Worm (Caenorhabditis elegans): ENCODE results near the gene lron-13.

- TF ChIP-seq T22C8.4 (GFP tag; IDR thresholded peaks at IDR 0.05) (no peak), flt-1 (GFP tag; IDR thresholded peaks at IDR 0.05) (no peak), ztf-29 (GFP tag; IDR thresholded peaks at IDR 0.05) (no peak), klf-2 (GFP tag; conservative IDR thresholded peaks at IDR 0.05) (no peak), tab-1 (GFP tag; IDR thresholded peaks at IDR 0.05) (no peak), med-1 (GFP tag; optimal IDR thresholded peaks at IDR 0.05; ENCODE audit: insufficient read depth) (no peak), cog-1 (tag; optimal IDR thresholded peaks at IDR 0.05) (no peak), ref-1 (GFP tag; conservative IDR thresholded peaks at IDR 0.05) (no peak), ztf-23 (GFP tag; IDR thresholded peaks at IDR 0.05) (no peak)
Observed at ce11 chrIII:13546537-13546936, 19.3 kb downstream of the lron-13 start, which contains the start of gene Y76A2B.4.

All from whole organism, midembryonic.